Worm (Caenorhabditis elegans) whole organism, L1 larva: ENCODE data around the gene srlf-21.

Source experiments
- C34B4.2 ChIP-seq: sonication (generic microtip); optimal IDR thresholded peaks from 2 replicates; lab custom pipeline; 2017; ENCODE audit warnings: mild to moderate bottlenecking, missing genetic modification characterization, missing compliant biosample characterization
- F16B12.6 ChIP-seq: fragments of 150-350 bp; optimal IDR thresholded peaks from 2 replicates; lab custom pipeline; 2014; ENCODE audit warnings: missing biosample characterization, missing genetic modification characterization
- Y116A8C.19 ChIP-seq: sonication (generic microtip); optimal IDR thresholded peaks from 2 replicates; lab custom pipeline; 2016; ENCODE audit warnings: missing compliant biosample characterization, missing genetic modification characterization, borderline replicate concordance
- alr-1 ChIP-seq: fragments of 200-800 bp; sonication (Bioruptor generic); optimal IDR thresholded peaks from 2 replicates; lab custom pipeline; 2018; ENCODE audit warnings: borderline replicate concordance, mild to moderate bottlenecking, missing genetic modification characterization, missing compliant biosample characterization
- ama-1 ChIP-seq: fragments of 150-350 bp; optimal IDR thresholded peaks from 2 replicates; lab custom pipeline; 2014
- ceh-63 ChIP-seq: fragments of 200-800 bp; sonication (Bioruptor generic); optimal IDR thresholded peaks from 2 replicates; lab custom pipeline; 2018; ENCODE audit warnings: mild to moderate bottlenecking, missing genetic modification characterization, missing compliant biosample characterization
- ceh-8 ChIP-seq: fragments of 200-800 bp; sonication (Bioruptor generic); optimal IDR thresholded peaks from 2 replicates; lab custom pipeline; 2018; ENCODE audit warnings: mild to moderate bottlenecking, missing genetic modification characterization, moderate library complexity, missing compliant biosample characterization
- ceh-88 ChIP-seq: fragments of 200-800 bp; sonication (Bioruptor generic); IDR thresholded peaks from 2 replicates; pipeline ENCODE4 v1.3.6; 2022; ENCODE audit warnings: missing genetic modification characterization, missing compliant biosample characterization
- ceh-90 ChIP-seq: sonication (generic microtip); optimal IDR thresholded peaks from 2 replicates; lab custom pipeline; 2016; ENCODE audit warnings: missing genetic modification characterization, missing compliant biosample characterization
- egl-27 ChIP-seq, 2 experiments: fragments of 150-350 bp in 1 of 2; sonication (generic microtip); optimal IDR thresholded peaks; 3 replicates each; lab custom pipeline; 2017 to 2018; ENCODE audit warnings: missing biosample characterization in 2 of 2, missing genetic modification characterization in 2 of 2, missing genetic modification reagents in 2 of 2
- elt-2 ChIP-seq: sonication (generic microtip); optimal IDR thresholded peaks from 2 replicates; lab custom pipeline; 2016; ENCODE audit warnings: missing genetic modification characterization, mild to moderate bottlenecking, inconsistent platforms, missing compliant biosample characterization, missing genetic modification reagents
- elt-3 ChIP-seq, 6 experiments: fragments of 150-350 bp in 1 of 6; sonication (generic microtip); optimal IDR thresholded peaks; 2 replicates each; lab custom pipeline; 2017 to 2018; ENCODE audit warnings: missing biosample characterization in 6 of 6, missing genetic modification characterization in 6 of 6, inconsistent platforms in 1 of 6
- fkh-10 ChIP-seq: sonication (generic microtip); optimal IDR thresholded peaks from 2 replicates; lab custom pipeline; 2017; ENCODE audit warnings: missing biosample characterization, missing genetic modification reagents, missing genetic modification characterization
- fkh-4 ChIP-seq: sonication (generic microtip); optimal IDR thresholded peaks from 2 replicates; lab custom pipeline; 2016; ENCODE audit warnings: missing compliant biosample characterization, missing genetic modification characterization, borderline replicate concordance
- fkh-8 ChIP-seq: sonication (generic microtip); optimal IDR thresholded peaks from 2 replicates; lab custom pipeline; 2016; ENCODE audit warnings: mild to moderate bottlenecking, missing genetic modification characterization, missing compliant biosample characterization
- hlh-17 ChIP-seq: fragments of 200-800 bp; sonication (Bioruptor generic); optimal IDR thresholded peaks from 2 replicates; lab custom pipeline; 2018; ENCODE audit warnings: missing genetic modification characterization, mild to moderate bottlenecking, missing compliant biosample characterization, moderate library complexity, borderline replicate concordance
- hpl-2 ChIP-seq: fragments of 150-350 bp; optimal IDR thresholded peaks from 2 replicates; lab custom pipeline; 2014; ENCODE audit warnings: missing biosample characterization, missing genetic modification reagents, missing genetic modification characterization
- irx-1 ChIP-seq: sonication (generic microtip); optimal IDR thresholded peaks from 2 replicates; lab custom pipeline; 2016; ENCODE audit warnings: missing genetic modification characterization, missing compliant biosample characterization
- isw-1 ChIP-seq: fragments of 200-800 bp; sonication (Bioruptor generic); IDR thresholded peaks from 2 replicates; pipeline ENCODE4 v1.3.6; 2022; ENCODE audit warnings: missing genetic modification characterization, missing compliant biosample characterization
- jun-1 ChIP-seq: fragments of 150-350 bp; optimal IDR thresholded peaks from 2 replicates; lab custom pipeline; 2014; ENCODE audit warnings: missing biosample characterization, missing genetic modification reagents, missing genetic modification characterization
- lin-13 ChIP-seq: fragments of 150-350 bp; optimal IDR thresholded peaks from 2 replicates; lab custom pipeline; 2014; ENCODE audit warnings: missing biosample characterization, missing genetic modification reagents, missing genetic modification characterization
- lin-35 ChIP-seq, 2 experiments: fragments of 150-350 bp; optimal IDR thresholded peaks; 2 replicates each; lab custom pipeline; 2014; ENCODE audit warnings: missing biosample characterization in 2 of 2, missing genetic modification characterization in 2 of 2, missing genetic modification reagents in 2 of 2
- lsy-2 ChIP-seq, 2 experiments: fragments of 150-350 bp; optimal IDR thresholded peaks; 2 replicates each; lab custom pipeline; 2014; ENCODE audit warnings: missing biosample characterization in 2 of 2, missing genetic modification characterization in 2 of 2
- mab-9 ChIP-seq: fragments of 200-800 bp; sonication (Bioruptor generic); IDR thresholded peaks from 2 replicates; pipeline ENCODE4 v1.3.6; 2022; ENCODE audit warnings: missing genetic modification reagents, missing genetic modification characterization, missing compliant biosample characterization
- nhr-11 ChIP-seq: fragments of 150-350 bp; optimal IDR thresholded peaks from 2 replicates; lab custom pipeline; 2014; ENCODE audit warnings: missing biosample characterization, missing genetic modification characterization
- nhr-12 ChIP-seq: sonication (generic microtip); optimal IDR thresholded peaks from 2 replicates; lab custom pipeline; 2017; ENCODE audit warnings: missing biosample characterization, missing genetic modification characterization
- nhr-19 ChIP-seq: fragments of 200-800 bp; sonication (Bioruptor generic); conservative IDR thresholded peaks from 2 replicates; pipeline ENCODE4 v1.3.6; 2022; ENCODE audit warnings: missing genetic modification characterization, missing compliant biosample characterization
- nhr-47 ChIP-seq: sonication (generic microtip); optimal IDR thresholded peaks from 2 replicates; lab custom pipeline; 2016; ENCODE audit warnings: mild to moderate bottlenecking, missing genetic modification characterization, moderate library complexity, missing compliant biosample characterization
- nhr-76 ChIP-seq: sonication (generic microtip); optimal IDR thresholded peaks from 2 replicates; lab custom pipeline; 2017; ENCODE audit warnings: missing biosample characterization, missing genetic modification characterization
- nhr-77 ChIP-seq: fragments of 150-350 bp; optimal IDR thresholded peaks from 2 replicates; lab custom pipeline; 2014; ENCODE audit warnings: missing biosample characterization, missing genetic modification characterization
- nhr-84 ChIP-seq: sonication (generic microtip); optimal IDR thresholded peaks from 2 replicates; lab custom pipeline; 2017; ENCODE audit warnings: missing biosample characterization, missing genetic modification characterization
- nhr-85 ChIP-seq: sonication (generic microtip); peaks from one replicate; lab custom pipeline; 2016; ENCODE audit warnings: missing genetic modification characterization, inconsistent platforms, missing compliant biosample characterization
- snpc-4 ChIP-seq: fragments of 150-350 bp; optimal IDR thresholded peaks from 2 replicates; lab custom pipeline; 2014; ENCODE audit warnings: missing biosample characterization, missing genetic modification characterization
- snu-23 ChIP-seq: sonication (generic microtip); optimal IDR thresholded peaks from 2 replicates; lab custom pipeline; 2016; ENCODE audit warnings: missing genetic modification characterization, missing compliant biosample characterization
- unc-130 ChIP-seq: fragments of 150-350 bp; optimal IDR thresholded peaks from 2 replicates; lab custom pipeline; 2017; ENCODE audit warnings: missing biosample characterization, missing genetic modification characterization, inconsistent platforms
- unc-30 ChIP-seq: sonication (generic microtip); optimal IDR thresholded peaks from 2 replicates; lab custom pipeline; 2017; ENCODE audit warnings: missing biosample characterization, missing genetic modification characterization
- unc-62 ChIP-seq: fragments of 150-350 bp; optimal IDR thresholded peaks from 2 replicates; lab custom pipeline; 2014; ENCODE audit warnings: missing biosample characterization, missing genetic modification reagents, missing genetic modification characterization
- unc-98 ChIP-seq: fragments of 200-800 bp; sonication (Bioruptor generic); IDR thresholded peaks from 2 replicates; pipeline ENCODE4 v1.3.6; 2022; ENCODE audit warnings: missing genetic modification characterization, missing compliant biosample characterization
- zip-4 ChIP-seq: fragments of 200-800 bp; sonication (Bioruptor generic); optimal IDR thresholded peaks from 2 replicates; lab custom pipeline; 2018; ENCODE audit warnings: mild to moderate bottlenecking, missing genetic modification characterization, moderate library complexity, missing compliant biosample characterization
- ztf-4 ChIP-seq: fragments of 150-350 bp; optimal IDR thresholded peaks from 2 replicates; lab custom pipeline; 2014; ENCODE audit warnings: missing biosample characterization, missing genetic modification characterization

The srlf-21 gene

ce11 chrV:884324-884723 is 6.0 kb downstream of the srlf-21 start, which contains the start of gene srj-38:
Gene srj-38, minus strand, starts transcription at chrV:884424.
- TF ChIP-seq isw-1 = no peak
- no peak for TF ChIP-seq lin-35 (GFP tag; optimal IDR thresholded peaks at IDR 0.05; lab: Kevin White, UChicago)
- no peak for TF ChIP-seq jun-1 (tag; lab: Kevin White, UChicago)
- no peak for TF ChIP-seq fkh-10 (GFP tag; lab: Kevin White, UChicago)
- TF ChIP-seq unc-98 (GFP tag; lab: Robert Waterston, UW) = no peak
- TF ChIP-seq hpl-2 (GFP tag; lab: Kevin White, UChicago) = no peak
- TF ChIP-seq lin-13 (GFP tag; lab: Kevin White, UChicago) = no peak
- TF ChIP-seq ztf-4 = no peak
- TF ChIP-seq lsy-2 (tag; optimal IDR thresholded peaks at IDR 0.05; lab: Kevin White, UChicago) = no peak
- no peak for TF ChIP-seq alr-1 (tag; lab: Kevin White, UChicago)
- TF ChIP-seq unc-62 (GFP tag; lab: Kevin White, UChicago) = no peak
- no peak for TF ChIP-seq F16B12.6 (tag; lab: Kevin White, UChicago)
- no peak for TF ChIP-seq fkh-8
- no peak for TF ChIP-seq C34B4.2 (tag; lab: Kevin White, UChicago)
- TF ChIP-seq hlh-17 = no peak
- no peak for TF ChIP-seq nhr-47 (tag; lab: Kevin White, UChicago)

ce11 chrV:879171-879570 is 11.2 kb downstream of the srlf-21 start, which contains the start of gene srg-53:
Gene srg-53, plus strand, starts transcription at chrV:879471.
- TF ChIP-seq jun-1 (tag; lab: Kevin White, UChicago) (no peak), Y116A8C.19 (no peak), fkh-4 (no peak), ama-1 (lab: Kevin White, UChicago) (no peak), nhr-11 (no peak), unc-130 (tag; lab: Kevin White, UChicago) (no peak), nhr-85 (tag; lab: Kevin White, UChicago) (no peak)

- TF ChIP-seq nhr-19 (GFP tag; lab: Robert Waterston, UW) (no peak), nhr-77 (tag; lab: Kevin White, UChicago) (no peak), ama-1 (lab: Kevin White, UChicago) (no peak), ceh-90 (tag; lab: Kevin White, UChicago) (no peak)
Measured at ce11 chrV:878567-878966, 11.8 kb downstream of the srlf-21 start, which contains the start of gene T02B11.8. Gene T02B11.8, minus strand, starts transcription at chrV:878667.

ce11 chrV:875945-876344 is 14.4 kb downstream of the srlf-21 start, which contains the start of gene T02B11.9:
Gene T02B11.9, plus strand, starts transcription at chrV:876245.
- TF ChIP-seq irx-1 (tag; lab: Kevin White, UChicago) (no peak), ceh-8 (GFP tag; lab: Kevin White, UChicago) (no peak), fkh-8 (no peak), ama-1 (lab: Kevin White, UChicago) (no peak), egl-27 (tag; optimal IDR thresholded peaks at IDR 0.05; lab: Kevin White, UChicago) (no peak), unc-130 (tag; lab: Kevin White, UChicago) (no peak), elt-2 (tag; lab: Kevin White, UChicago) (no peak), zip-4 (GFP tag; lab: Kevin White, UChicago) (no peak), snu-23 (GFP tag; lab: Kevin White, UChicago) (no peak), fkh-10 (GFP tag; lab: Kevin White, UChicago) (no peak), unc-30 (no peak), nhr-12 (tag; lab: Kevin White, UChicago) (no peak), mab-9 (GFP tag; lab: Robert Waterston, UW) (no peak), nhr-19 (GFP tag; lab: Robert Waterston, UW) (no peak), nhr-76 (tag; lab: Kevin White, UChicago) (no peak), ceh-63 (GFP tag; lab: Kevin White, UChicago) (no peak), elt-3 (tag; optimal IDR thresholded peaks at IDR 0.05; lab: Kevin White, UChicago) (no peak), snpc-4 (no peak), ceh-88 (GFP tag; lab: Robert Waterston, UW) (no peak), nhr-84 (tag; lab: Kevin White, UChicago) (no peak)
- TF ChIP-seq, all 84 proteins: peak for 0
